ENCODE assay signal across 1 fruit fly cellular context in genomic region chr2L:6819230-6820049, dm6.
TF ChIP-seq lines count a peak whose summit lies in the region.

No protein-coding gene starts in this region.

TF ChIP-seq in whole organism, embryonic, 481 proteins besides CTCF, POLR2A, EP300 and RAD21 (continued from another document and continues in another):
- TF ChIP-seq PHDP (tag; optimal IDR thresholded peaks at IDR 0.05; lab: Kevin White, UChicago) (peak; percentile 22), CG10147 (GFP tag; optimal IDR thresholded peaks at IDR 0.05; lab: Kevin White, UChicago) (peak; percentile 18), Aef1 (GFP tag; IDR thresholded peaks at IDR 0.05; lab: Robert Waterston, UW) (no peak), sr (GFP tag; IDR thresholded peaks at IDR 0.05; lab: Robert Waterston, UW) (no peak), CG2120 (GFP tag; optimal IDR thresholded peaks at IDR 0.05; lab: Kevin White, UChicago) (peak; percentile 52), disco-r (GFP tag; optimal IDR thresholded peaks at IDR 0.05; lab: Kevin White, UChicago) (no peak), trem (tag; optimal IDR thresholded peaks at IDR 0.05; lab: Kevin White, UChicago) (peak; percentile 49), Xrp1 (GFP tag; IDR thresholded peaks at IDR 0.05; lab: Robert Waterston, UW) (peak; percentile 28; the same call in 1 of the 2 replicates), NC2α (GFP tag; optimal IDR thresholded peaks at IDR 0.05; lab: Kevin White, UChicago) (no peak), fd102C (GFP tag; optimal IDR thresholded peaks at IDR 0.05; lab: Kevin White, UChicago) (no peak), CG18764 (GFP tag; optimal IDR thresholded peaks at IDR 0.05; lab: Kevin White, UChicago) (no peak), so (GFP tag; IDR thresholded peaks at IDR 0.05; lab: Robert Waterston, UW) (0 out of 3 replicates have a peak, but pooled peaks have one; percentile 20), stc (GFP tag; IDR thresholded peaks at IDR 0.05; lab: Robert Waterston, UW) (no peak), p53 (GFP tag; optimal IDR thresholded peaks at IDR 0.05; lab: Kevin White, UChicago) (no peak), ac (GFP tag; optimal IDR thresholded peaks at IDR 0.05; lab: Kevin White, UChicago) (no peak), tin (GFP tag; optimal IDR thresholded peaks at IDR 0.05; lab: Kevin White, UChicago) (no peak), CG12744 (GFP tag; optimal IDR thresholded peaks at IDR 0.05; lab: Kevin White, UChicago) (no peak), sim (GFP tag; IDR thresholded peaks at IDR 0.05; lab: Robert Waterston, UW) (no peak), CG6254 (GFP tag; optimal IDR thresholded peaks at IDR 0.05; lab: Kevin White, UChicago) (peak; percentile 37), CG14667 (GFP tag; IDR thresholded peaks at IDR 0.05; lab: Robert Waterston, UW) (0 out of 2 replicates have a peak, but pooled peaks have one; percentile 9), CG14965 (GFP tag; optimal IDR thresholded peaks at IDR 0.05; lab: Kevin White, UChicago; ENCODE audit: borderline replicate concordance) (no peak), bab2 (GFP tag; optimal IDR thresholded peaks at IDR 0.05; lab: Kevin White, UChicago) (no peak), Lhr (GFP tag; optimal IDR thresholded peaks at IDR 0.05; lab: Kevin White, UChicago) (no peak), esg (GFP tag; conservative IDR thresholded peaks at IDR 0.05; lab: Robert Waterston, UW) (no peak; the same call in 1 of the 2 replicates), CG9609 (GFP tag; optimal IDR thresholded peaks at IDR 0.05; lab: Kevin White, UChicago) (no peak), Fer3 (tag; optimal IDR thresholded peaks at IDR 0.05; lab: Kevin White, UChicago) (no peak), CG7271 (tag; optimal IDR thresholded peaks at IDR 0.05; lab: Kevin White, UChicago) (no peak), Nf-YB (GFP tag; optimal IDR thresholded peaks at IDR 0.05; lab: Kevin White, UChicago) (no peak), Scr (GFP tag; IDR thresholded peaks at IDR 0.05; lab: Robert Waterston, UW; ENCODE audit: partially characterized antibody) (no peak), bcd (GFP tag; optimal IDR thresholded peaks at IDR 0.05; lab: Kevin White, UChicago) (peak; percentile 37), lbe (GFP tag; optimal IDR thresholded peaks at IDR 0.05; lab: Kevin White, UChicago) (no peak), Sry-δ (GFP tag; optimal IDR thresholded peaks at IDR 0.05; lab: Kevin White, UChicago) (no peak), CG10543 (GFP tag; optimal IDR thresholded peaks at IDR 0.05; lab: Kevin White, UChicago) (no peak), Lim3 (GFP tag; IDR thresholded peaks at IDR 0.05; lab: Robert Waterston, UW) (no peak), repo (GFP tag; optimal IDR thresholded peaks at IDR 0.05; lab: Kevin White, UChicago) (no peak), CG10979 (tag; optimal IDR thresholded peaks at IDR 0.05; lab: Kevin White, UChicago) (peak; percentile 51), CG11398 (GFP tag; optimal IDR thresholded peaks at IDR 0.05; lab: Kevin White, UChicago) (no peak), Oli (tag; optimal IDR thresholded peaks at IDR 0.05; lab: Kevin White, UChicago) (peak; percentile 36), slou (GFP tag; optimal IDR thresholded peaks at IDR 0.05; lab: Kevin White, UChicago) (no peak), CG2875 (GFP tag; optimal IDR thresholded peaks at IDR 0.05; lab: Kevin White, UChicago) (no peak), CG10366 (GFP tag; IDR thresholded peaks at IDR 0.05; lab: Robert Waterston, UW) (no peak; the same call in 1 of the 2 replicates), CG11723 (GFP tag; optimal IDR thresholded peaks at IDR 0.05; lab: Kevin White, UChicago) (no peak), pb (GFP tag; optimal IDR thresholded peaks at IDR 0.05; lab: Kevin White, UChicago) (no peak), CG12299 (tag; optimal IDR thresholded peaks at IDR 0.05; lab: Kevin White, UChicago) (no peak), CG17568 (GFP tag; optimal IDR thresholded peaks at IDR 0.05; lab: Kevin White, UChicago) (no peak), Atf6 (GFP tag; IDR thresholded peaks at IDR 0.05; lab: Robert Waterston, UW) (no peak), lmd (GFP tag; IDR thresholded peaks at IDR 0.05; lab: Robert Waterston, UW) (peak; percentile 27; the same call in 1 of the 2 replicates), CG11560 (tag; IDR thresholded peaks at IDR 0.05; lab: Robert Waterston, UW) (no peak), CG2712 (tag; optimal IDR thresholded peaks at IDR 0.05; lab: Kevin White, UChicago) (peak; percentile 53), h (optimal IDR thresholded peaks at IDR 0.05; lab: Kevin White, UChicago) (no peak), bsh (GFP tag; optimal IDR thresholded peaks at IDR 0.05; lab: Kevin White, UChicago) (peak in 1 of 2 experiments; percentile 55), H15 (GFP tag; IDR thresholded peaks at IDR 0.05; lab: Robert Waterston, UW) (no peak), CG30431 (GFP tag; optimal IDR thresholded peaks at IDR 0.05; lab: Kevin White, UChicago) (no peak), wdn (GFP tag; IDR thresholded peaks at IDR 0.05; lab: Robert Waterston, UW) (no peak), mam (GFP tag; optimal IDR thresholded peaks at IDR 0.05; lab: Kevin White, UChicago) (peak; percentile 4), ftz-f1 (GFP tag; optimal IDR thresholded peaks at IDR 0.05; lab: Kevin White, UChicago) (no peak), Tbp (GFP tag; optimal IDR thresholded peaks at IDR 0.05; lab: Kevin White, UChicago) (no peak), amos (GFP tag; IDR thresholded peaks at IDR 0.05; lab: Robert Waterston, UW; ENCODE audit: partially characterized antibody) (no peak), CG15514 (GFP tag; optimal IDR thresholded peaks at IDR 0.05; lab: Kevin White, UChicago) (no peak), BEAF-32 (GFP tag; optimal IDR thresholded peaks at IDR 0.05; lab: Kevin White, UChicago) (no peak), Dip3 (GFP tag; optimal IDR thresholded peaks at IDR 0.05; lab: Kevin White, UChicago) (peak; percentile 21), kay (GFP tag; optimal IDR thresholded peaks at IDR 0.05; lab: Kevin White, UChicago) (no peak), yki (optimal IDR thresholded peaks at IDR 0.05; lab: Kevin White, UChicago) (no peak), ash1 (GFP tag; optimal IDR thresholded peaks at IDR 0.05; lab: Kevin White, UChicago) (no peak), ham (GFP tag; IDR thresholded peaks at IDR 0.05; lab: Robert Waterston, UW) (no peak), crc (GFP tag; optimal IDR thresholded peaks at IDR 0.05; lab: Kevin White, UChicago) (no peak), Sry-β (GFP tag; optimal IDR thresholded peaks at IDR 0.05; lab: Kevin White, UChicago) (no peak), jing (GFP tag; optimal IDR thresholded peaks at IDR 0.05; lab: Kevin White, UChicago) (no peak), CG17802 (tag; optimal IDR thresholded peaks at IDR 0.05; lab: Kevin White, UChicago) (no peak), Ets97D (GFP tag; optimal IDR thresholded peaks at IDR 0.05; lab: Kevin White, UChicago) (no peak), CG34422 (GFP tag; IDR thresholded peaks at IDR 0.05; lab: Robert Waterston, UW) (peak; percentile 33; the same call in 1 of the 3 replicates), CG2199 (GFP tag; IDR thresholded peaks at IDR 0.05; lab: Robert Waterston, UW) (no peak), CG8388 (GFP tag; optimal IDR thresholded peaks at IDR 0.05; lab: Kevin White, UChicago) (no peak), zf30C (GFP tag; optimal IDR thresholded peaks at IDR 0.05; lab: Kevin White, UChicago) (no peak), Ets65A (GFP tag; lab: Kevin White, UChicago) (peak; percentile 91), HmgD (GFP tag; optimal IDR thresholded peaks at IDR 0.05; lab: Kevin White, UChicago) (no peak), CG15269 (tag; optimal IDR thresholded peaks at IDR 0.05; lab: Kevin White, UChicago) (peak; percentile 6), CG14710 (tag; optimal IDR thresholded peaks at IDR 0.05; lab: Kevin White, UChicago) (peak; percentile 32), CG12071 (GFP tag; optimal IDR thresholded peaks at IDR 0.05; lab: Kevin White, UChicago) (peak; percentile 20), CG11504 (tag; optimal IDR thresholded peaks at IDR 0.05; lab: Kevin White, UChicago) (peak; percentile 55), CG31224 (GFP tag; IDR thresholded peaks at IDR 0.05; lab: Robert Waterston, UW) (0 out of 2 replicates have a peak, but pooled peaks have one; percentile 25), psq (GFP tag; optimal IDR thresholded peaks at IDR 0.05; lab: Kevin White, UChicago) (no peak), B-H1 (GFP tag; IDR thresholded peaks at IDR 0.05; lab: Robert Waterston, UW) (no peak), CG15479 (GFP tag; optimal IDR thresholded peaks at IDR 0.05; lab: Kevin White, UChicago) (no peak), nau (GFP tag; optimal IDR thresholded peaks at IDR 0.05; lab: Kevin White, UChicago) (no peak), CG8765 (GFP tag; IDR thresholded peaks at IDR 0.05; lab: Robert Waterston, UW) (no peak), Six4 (GFP tag; optimal IDR thresholded peaks at IDR 0.05; lab: Kevin White, UChicago) (no peak), rib (GFP tag; IDR thresholded peaks at IDR 0.05; lab: Robert Waterston, UW) (no peak), scrt (GFP tag; optimal IDR thresholded peaks at IDR 0.05; lab: Kevin White, UChicago) (peak; percentile 3), CHES-1-like (GFP tag; optimal IDR thresholded peaks at IDR 0.05; lab: Kevin White, UChicago) (no peak), lilli (GFP tag; optimal IDR thresholded peaks at IDR 0.05; lab: Kevin White, UChicago) (peak; percentile 38), kni (GFP tag; optimal IDR thresholded peaks at IDR 0.05; lab: Kevin White, UChicago) (no peak), Kr (GFP tag; optimal IDR thresholded peaks at IDR 0.05; lab: Kevin White, UChicago) (no peak), Dad (GFP tag; optimal IDR thresholded peaks at IDR 0.05; lab: Kevin White, UChicago) (no peak), CG11247 (GFP tag; IDR thresholded peaks at IDR 0.05; lab: Robert Waterston, UW) (no peak), CG7556 (GFP tag; optimal IDR thresholded peaks at IDR 0.05; lab: Kevin White, UChicago) (peak; percentile 28), dpn (GFP tag; optimal IDR thresholded peaks at IDR 0.05; lab: Kevin White, UChicago) (peak in 1 of 2 experiments; percentile 10), CG14050 (GFP tag; IDR thresholded peaks at IDR 0.05; lab: Robert Waterston, UW) (no peak), Gsc (GFP tag; IDR thresholded peaks at IDR 0.05; lab: Robert Waterston, UW) (0 out of 2 replicates have a peak, but pooled peaks have one; percentile 22), Bteb2 (GFP tag; optimal IDR thresholded peaks at IDR 0.05; lab: Kevin White, UChicago) (no peak), CG1529 (GFP tag; optimal IDR thresholded peaks at IDR 0.05; lab: Kevin White, UChicago) (peak; percentile 6), CG15601 (tag; optimal IDR thresholded peaks at IDR 0.05; lab: Kevin White, UChicago) (peak; percentile 53), cato (GFP tag; optimal IDR thresholded peaks at IDR 0.05; lab: Kevin White, UChicago; ENCODE audit: borderline replicate concordance) (peak; percentile 27), Hr51 (GFP tag; optimal IDR thresholded peaks at IDR 0.05; lab: Kevin White, UChicago) (peak in 1 of 2 experiments; percentile 43), CG4617 (GFP tag; optimal IDR thresholded peaks at IDR 0.05; lab: Kevin White, UChicago; ENCODE audit: borderline replicate concordance) (no peak), CG3281 (GFP tag; optimal IDR thresholded peaks at IDR 0.05; lab: Kevin White, UChicago) (no peak), sens (GFP tag; lab: Kevin White, UChicago) (peak; percentile 90), twi (tag; optimal IDR thresholded peaks at IDR 0.05; lab: Kevin White, UChicago) (no peak), CG32767 (GFP tag; IDR thresholded peaks at IDR 0.05; lab: Robert Waterston, UW) (no peak), Asciz (GFP tag; optimal IDR thresholded peaks at IDR 0.05; lab: Kevin White, UChicago) (no peak), kah (GFP tag; optimal IDR thresholded peaks at IDR 0.05; lab: Kevin White, UChicago) (no peak), sisA (GFP tag; IDR thresholded peaks at IDR 0.05; lab: Robert Waterston, UW) (no peak), eve (GFP tag; optimal IDR thresholded peaks at IDR 0.05; lab: Kevin White, UChicago) (no peak), vfl (GFP tag; optimal IDR thresholded peaks at IDR 0.05; lab: Kevin White, UChicago) (no peak), Rx (GFP tag; IDR thresholded peaks at IDR 0.05; lab: Robert Waterston, UW) (no peak), CrebB (tag; optimal IDR thresholded peaks at IDR 0.05; lab: Kevin White, UChicago) (no peak), her (GFP tag; optimal IDR thresholded peaks at IDR 0.05; lab: Kevin White, UChicago) (no peak), CG10274 (GFP tag; optimal IDR thresholded peaks at IDR 0.05; lab: Kevin White, UChicago) (peak; percentile 94), CG17385 (GFP tag; optimal IDR thresholded peaks at IDR 0.05; lab: Kevin White, UChicago) (no peak), Hsf (GFP tag; optimal IDR thresholded peaks at IDR 0.05; lab: Kevin White, UChicago) (peak; percentile 21), Max (GFP tag; optimal IDR thresholded peaks at IDR 0.05; lab: Kevin White, UChicago) (no peak), D19B (GFP tag; optimal IDR thresholded peaks at IDR 0.05; lab: Kevin White, UChicago) (peak; percentile 12), pum (GFP tag; optimal IDR thresholded peaks at IDR 0.05; lab: Kevin White, UChicago) (no peak), CG2678 (tag; optimal IDR thresholded peaks at IDR 0.05; lab: Kevin White, UChicago) (peak; percentile 67), tx (GFP tag; optimal IDR thresholded peaks at IDR 0.05; lab: Kevin White, UChicago) (peak; percentile 10), tll (GFP tag; optimal IDR thresholded peaks at IDR 0.05; lab: Kevin White, UChicago) (no peak), CG2202 (tag; optimal IDR thresholded peaks at IDR 0.05; lab: Kevin White, UChicago) (no peak), unc-4 (GFP tag; IDR thresholded peaks at IDR 0.05; lab: Robert Waterston, UW; ENCODE audit: partially characterized antibody) (no peak), pnt (GFP tag; optimal IDR thresholded peaks at IDR 0.05; lab: Kevin White, UChicago) (peak; percentile 27), CG6765 (GFP tag; optimal IDR thresholded peaks at IDR 0.05; lab: Kevin White, UChicago) (no peak), CG7963 (GFP tag; IDR thresholded peaks at IDR 0.05; lab: Robert Waterston, UW; ENCODE audit: partially characterized antibody) (no peak), HLHmδ (GFP tag; optimal IDR thresholded peaks at IDR 0.05; lab: Kevin White, UChicago) (no peak), CG17328 (GFP tag; IDR thresholded peaks at IDR 0.05; lab: Robert Waterston, UW) (no peak), chif (GFP tag; optimal IDR thresholded peaks at IDR 0.05; lab: Kevin White, UChicago) (peak in 1 of 2 experiments; percentile 6), Mes4 (GFP tag; optimal IDR thresholded peaks at IDR 0.05; lab: Kevin White, UChicago) (no peak), wor (GFP tag; IDR thresholded peaks at IDR 0.05; lab: Robert Waterston, UW) (peak; percentile 16; the same call in 1 of the 2 replicates)
